Worm (Caenorhabditis elegans) whole organism, L4 larva: Measurements from ENCODE around the gene srbc-29.
A peak's percentile ranks its signal among the peaks of the same experiment; 100 is the strongest.

Source experiments
- F37D6.2 ChIP-seq: sonication (generic microtip); optimal IDR thresholded peaks from 2 replicates; lab custom pipeline; 2016; ENCODE audit warnings: mild to moderate bottlenecking, missing genetic modification characterization, missing compliant biosample characterization
- F49E8.2 ChIP-seq: sonication (generic microtip); optimal IDR thresholded peaks from 2 replicates; lab custom pipeline; 2016; ENCODE audit warnings: missing compliant biosample characterization, mild to moderate bottlenecking, missing genetic modification characterization, borderline replicate concordance
- T20F7.1 ChIP-seq: fragments of 200-800 bp; sonication (Bioruptor generic); optimal IDR thresholded peaks from 2 replicates; lab custom pipeline; 2018; ENCODE audit warnings: mild to moderate bottlenecking, missing genetic modification characterization, missing compliant biosample characterization
- T26A8.4 ChIP-seq: fragments of 200-800 bp; sonication (Bioruptor generic); IDR thresholded peaks from 2 replicates; pipeline ENCODE4 v1.3.6; 2022; ENCODE audit warnings: missing genetic modification characterization, missing compliant biosample characterization
- Y105C5A.15 ChIP-seq: fragments of 200-800 bp; sonication (Bioruptor generic); IDR thresholded peaks from 2 replicates; pipeline ENCODE4 v1.3.6; 2022; ENCODE audit warnings: missing genetic modification characterization, missing compliant biosample characterization
- ZK337.2 ChIP-seq: fragments of 200-800 bp; sonication (Bioruptor generic); IDR thresholded peaks from 2 replicates; pipeline ENCODE4 v1.3.6; 2022; ENCODE audit warnings: missing genetic modification reagents, missing genetic modification characterization, missing compliant biosample characterization
- ZK546.5 ChIP-seq, 2 experiments: sonication (generic microtip); optimal IDR thresholded peaks; 2 replicates each; lab custom pipeline; 2017; ENCODE audit warnings: missing biosample characterization in 2 of 2, missing genetic modification characterization in 2 of 2
- aha-1 ChIP-seq: fragments of 150-350 bp; peaks from one replicate; lab custom pipeline; 2014; ENCODE audit warnings: missing biosample characterization, missing genetic modification characterization
- aly-2 ChIP-seq: sonication (generic microtip); optimal IDR thresholded peaks from 2 replicates; lab custom pipeline; 2018; ENCODE audit warnings: missing biosample characterization, missing genetic modification characterization
- arid-1 ChIP-seq: fragments of 200-800 bp; sonication (Bioruptor generic); conservative IDR thresholded peaks from 2 replicates; pipeline ENCODE4 v1.3.6; 2022; ENCODE audit warnings: missing genetic modification reagents, missing genetic modification characterization, missing compliant biosample characterization
- ceh-82 ChIP-seq: sonication (generic microtip); optimal IDR thresholded peaks from 2 replicates; lab custom pipeline; 2017; ENCODE audit warnings: missing biosample characterization, missing genetic modification characterization
- ces-1 ChIP-seq: fragments of 150-350 bp; sonication (generic microtip); optimal IDR thresholded peaks from 4 replicates; lab custom pipeline; 2014; ENCODE audit warnings: missing biosample characterization, missing genetic modification reagents, missing genetic modification characterization
- cey-2 ChIP-seq: sonication (generic microtip); optimal IDR thresholded peaks from 3 replicates; lab custom pipeline; 2017; ENCODE audit warnings: missing genetic modification characterization, mild to moderate bottlenecking, missing compliant biosample characterization, antibody characterized with exemption, borderline replicate concordance; ENCODE audit not compliant: insufficient read depth
- ctbp-1 ChIP-seq: fragments of 200-800 bp; sonication (Bioruptor generic); IDR thresholded peaks from 2 replicates; pipeline ENCODE4 v1.3.6; 2022; ENCODE audit warnings: missing genetic modification reagents, missing genetic modification characterization, missing compliant biosample characterization
- daf-16 ChIP-seq, 3 experiments: sonication (generic microtip); optimal IDR thresholded peaks; 2 replicates each; lab custom pipeline; 2016 to 2017; ENCODE audit warnings: missing genetic modification characterization in 3 of 3, missing genetic modification reagents in 3 of 3, mild to moderate bottlenecking in 2 of 3, missing compliant biosample characterization in 2 of 3, missing biosample characterization in 1 of 3, moderate library complexity in 1 of 3
- daf-19 ChIP-seq: fragments of 200-800 bp; sonication (Bioruptor generic); conservative IDR thresholded peaks from 2 replicates; pipeline ENCODE4 v1.3.6; 2022; ENCODE audit warnings: missing genetic modification characterization, missing compliant biosample characterization
- dmd-9 ChIP-seq: fragments of 200-800 bp; sonication (Bioruptor generic); IDR thresholded peaks from 2 replicates; pipeline ENCODE4 v1.3.6; 2022; ENCODE audit warnings: missing genetic modification reagents, missing genetic modification characterization, missing compliant biosample characterization
- hlh-30 ChIP-seq: sonication (generic microtip); optimal IDR thresholded peaks from 2 replicates; lab custom pipeline; 2017; ENCODE audit warnings: antibody characterized with exemption, mild to moderate bottlenecking, missing genetic modification characterization, missing compliant biosample characterization; ENCODE audit not compliant: insufficient read depth
- hmg-1.1 ChIP-seq: fragments of 200-800 bp; sonication (Bioruptor generic); IDR thresholded peaks from 2 replicates; pipeline ENCODE4 v1.3.6; 2022; ENCODE audit warnings: missing genetic modification reagents, missing genetic modification characterization, missing compliant biosample characterization
- lim-7 ChIP-seq: fragments of 200-800 bp; sonication (Bioruptor generic); IDR thresholded peaks from 2 replicates; pipeline ENCODE4 v1.3.6; 2022; ENCODE audit warnings: missing genetic modification characterization, missing compliant biosample characterization
- lin-13 ChIP-seq: fragments of 150-350 bp; optimal IDR thresholded peaks from 2 replicates; lab custom pipeline; 2014; ENCODE audit warnings: missing biosample characterization, missing genetic modification reagents, missing genetic modification characterization
- lin-29 ChIP-seq: fragments of 200-800 bp; sonication (Bioruptor generic); IDR thresholded peaks from 2 replicates; pipeline ENCODE4 v1.3.6; 2022; ENCODE audit warnings: missing genetic modification reagents, missing genetic modification characterization, missing compliant biosample characterization
- lin-39 ChIP-seq: fragments of 150-350 bp; optimal IDR thresholded peaks from 2 replicates; lab custom pipeline; 2014; ENCODE audit warnings: missing biosample characterization, missing genetic modification reagents, missing genetic modification characterization
- nhr-102 ChIP-seq: sonication (generic microtip); optimal IDR thresholded peaks from 2 replicates; lab custom pipeline; 2016; ENCODE audit warnings: mild to moderate bottlenecking, missing genetic modification characterization, moderate library complexity, missing compliant biosample characterization
- nhr-25 ChIP-seq: sonication (generic microtip); optimal IDR thresholded peaks from 2 replicates; lab custom pipeline; 2017; ENCODE audit warnings: missing genetic modification characterization, mild to moderate bottlenecking, missing compliant biosample characterization, antibody characterized with exemption, moderate library complexity, borderline replicate concordance; ENCODE audit not compliant: insufficient read depth
- pha-4 ChIP-seq, 2 experiments: fragments of 150-350 bp in 1 of 2; fragments of 200-800 bp in 1 of 2; sonication (Bioruptor generic) in 1 of 2; IDR thresholded peaks in 1 of 2; optimal IDR thresholded peaks in 1 of 2; 2 replicates each; pipeline versions ENCODE4 v1.3.6 to Lab custom; 2014 to 2022; ENCODE audit warnings: missing genetic modification characterization in 2 of 2, missing genetic modification reagents in 2 of 2, missing biosample characterization in 1 of 2, missing compliant biosample characterization in 1 of 2
- pqm-1 ChIP-seq: sonication (generic microtip); optimal IDR thresholded peaks from 2 replicates; lab custom pipeline; 2017; ENCODE audit warnings: missing biosample characterization, missing genetic modification characterization
- rbr-2 ChIP-seq: sonication (generic microtip); optimal IDR thresholded peaks from 2 replicates; lab custom pipeline; 2016; ENCODE audit warnings: missing genotype, missing genetic modification characterization, missing compliant biosample characterization
- saeg-2 ChIP-seq: fragments of 200-800 bp; sonication (Bioruptor generic); IDR thresholded peaks from 2 replicates; pipeline ENCODE4 v1.3.6; 2022; ENCODE audit warnings: missing genetic modification reagents, missing genetic modification characterization, missing compliant biosample characterization
- set-16 ChIP-seq: fragments of 200-800 bp; sonication (Bioruptor generic); IDR thresholded peaks from 2 replicates; pipeline ENCODE4 v1.3.6; 2022; ENCODE audit warnings: missing genetic modification reagents, missing genetic modification characterization, missing compliant biosample characterization
- skn-1 ChIP-seq: fragments of 150-350 bp; optimal IDR thresholded peaks from 2 replicates; lab custom pipeline; 2014; ENCODE audit warnings: missing biosample characterization, missing genetic modification characterization
- snpc-1.2 ChIP-seq: fragments of 200-800 bp; sonication (Bioruptor generic); IDR thresholded peaks from 2 replicates; pipeline ENCODE4 v1.3.6; 2022; ENCODE audit warnings: missing genetic modification reagents, missing genetic modification characterization, missing compliant biosample characterization
- unc-62 ChIP-seq, 3 experiments: fragments of 150-350 bp in 1 of 3; sonication (generic microtip); optimal IDR thresholded peaks in 2 of 3; peaks in 1 of 3; 1 replicate in 1 of 3; 2 replicates in 2 of 3; lab custom pipeline; 2014 to 2017; ENCODE audit warnings: missing biosample characterization in 3 of 3, missing genetic modification characterization in 3 of 3, missing genetic modification reagents in 3 of 3, missing genotype in 1 of 3
- vab-7 ChIP-seq: fragments of 200-800 bp; sonication (Bioruptor generic); IDR thresholded peaks from 2 replicates; pipeline ENCODE4 v1.3.6; 2022; ENCODE audit warnings: missing genetic modification reagents, missing genetic modification characterization, missing compliant biosample characterization
- zag-1 ChIP-seq: fragments of 150-350 bp; optimal IDR thresholded peaks from 2 replicates; lab custom pipeline; 2014; ENCODE audit warnings: missing biosample characterization, missing genetic modification characterization
- zfp-3 ChIP-seq: fragments of 200-800 bp; sonication (Bioruptor generic); conservative IDR thresholded peaks from 2 replicates; pipeline ENCODE4 v1.3.6; 2022; ENCODE audit warnings: missing genetic modification reagents, missing genetic modification characterization, missing compliant biosample characterization
- zip-11 ChIP-seq: fragments of 200-800 bp; sonication (Bioruptor generic); IDR thresholded peaks from 2 replicates; pipeline ENCODE4 v1.3.6; 2022; ENCODE audit warnings: missing genetic modification characterization, missing compliant biosample characterization
- zip-2 ChIP-seq: fragments of 150-350 bp; optimal IDR thresholded peaks from 2 replicates; lab custom pipeline; 2014; ENCODE audit warnings: missing biosample characterization, missing genetic modification characterization
- ztf-7 ChIP-seq: fragments of 150-350 bp; optimal IDR thresholded peaks from 2 replicates; lab custom pipeline; 2014; ENCODE audit warnings: missing biosample characterization, missing genetic modification characterization

srbc-29 gene

ce11 chrV:3455135-3455747 lies 15.4 kb downstream of the srbc-29 start:
- no peak for TF ChIP-seq zfp-3 (GFP tag; lab: Robert Waterston, UW)
- TF ChIP-seq hmg-1.1, result 0 out of 2 replicates have a peak, but pooled peaks have one; percentile 28
- peak; percentile 67 for TF ChIP-seq lim-7 (GFP tag; lab: Robert Waterston, UW)
- no peak for TF ChIP-seq rbr-2 (tag; lab: Kevin White, UChicago)
- no peak for TF ChIP-seq aly-2 (tag; lab: Kevin White, UChicago)
- TF ChIP-seq lin-13 (GFP tag; lab: Kevin White, UChicago), result no peak
- TF ChIP-seq skn-1 (tag; lab: Kevin White, UChicago), result no peak
- TF ChIP-seq zip-11 (GFP tag; lab: Robert Waterston, UW), result no peak
- no peak for TF ChIP-seq saeg-2 (GFP tag; lab: Robert Waterston, UW)
- TF ChIP-seq dmd-9 (GFP tag; lab: Robert Waterston, UW), result no peak
- no peak for TF ChIP-seq zag-1 (tag; lab: Kevin White, UChicago)
- TF ChIP-seq Y105C5A.15 (GFP tag; lab: Robert Waterston, UW), result no peak
- no peak for TF ChIP-seq nhr-25 (tag; lab: Kevin White, UChicago)
- TF ChIP-seq daf-16 (GFP tag; optimal IDR thresholded peaks at IDR 0.05; lab: Kevin White, UChicago), result peak in 1 of 2 experiments; percentile 35
- no peak for TF ChIP-seq daf-16 (tag; optimal IDR thresholded peaks at IDR 0.05; lab: Kevin White, UChicago)
- 0 out of 2 replicates have a peak, but pooled peaks have one; percentile 28 for TF ChIP-seq daf-19 (GFP tag; lab: Robert Waterston, UW)
- TF ChIP-seq pqm-1 (tag; lab: Kevin White, UChicago), result no peak
- TF ChIP-seq lin-39, result no peak
- no peak for TF ChIP-seq aha-1 (tag; lab: Kevin White, UChicago)
- TF ChIP-seq cey-2 (tag; lab: Kevin White, UChicago), result no peak
- no peak for TF ChIP-seq ctbp-1
- TF ChIP-seq set-16, result no peak
- TF ChIP-seq snpc-1.2 (GFP tag; lab: Robert Waterston, UW), result peak; percentile 38; the same call in 1 of the 2 replicates
- peak; percentile 58 for TF ChIP-seq nhr-102 (tag; lab: Kevin White, UChicago)
- TF ChIP-seq zip-2 (tag; lab: Kevin White, UChicago), result no peak
- peak; percentile 41; the same call in 1 of the 2 replicates for TF ChIP-seq pha-4 (GFP tag; IDR thresholded peaks at IDR 0.05; lab: Robert Waterston, UW)
- TF ChIP-seq pha-4 (tag; optimal IDR thresholded peaks at IDR 0.05; lab: Kevin White, UChicago), result no peak
- peak in 1 of 2 experiments; percentile 2 for TF ChIP-seq unc-62 (GFP tag; optimal IDR thresholded peaks at IDR 0.05 in 1 of 2; lab: Kevin White, UChicago)
- no peak for TF ChIP-seq unc-62 (tag; optimal IDR thresholded peaks at IDR 0.05; lab: Kevin White, UChicago)
- no peak for TF ChIP-seq ceh-82 (tag; lab: Kevin White, UChicago)
- TF ChIP-seq hlh-30, result no peak
- no peak for TF ChIP-seq ZK337.2 (GFP tag; lab: Robert Waterston, UW)
- no peak for TF ChIP-seq ztf-7 (tag; lab: Kevin White, UChicago)
- no peak for TF ChIP-seq F49E8.2 (tag; lab: Kevin White, UChicago)
- peak; percentile 51; the same call in 1 of the 2 replicates for TF ChIP-seq vab-7
- no peak for TF ChIP-seq ZK546.5 (tag; optimal IDR thresholded peaks at IDR 0.05; lab: Kevin White, UChicago)
- TF ChIP-seq ces-1 (GFP tag; lab: Kevin White, UChicago), result no peak
- no peak for TF ChIP-seq T20F7.1 (GFP tag; lab: Kevin White, UChicago)
- no peak for TF ChIP-seq T26A8.4
- no peak for TF ChIP-seq lin-29 (GFP tag; lab: Robert Waterston, UW)

- TF ChIP-seq vab-7, result no peak
- peak in 1 of 2 experiments; percentile 54 for TF ChIP-seq unc-62 (GFP tag; optimal IDR thresholded peaks at IDR 0.05 in 1 of 2; lab: Kevin White, UChicago)
- no peak for TF ChIP-seq unc-62 (tag; optimal IDR thresholded peaks at IDR 0.05; lab: Kevin White, UChicago)
- no peak for TF ChIP-seq arid-1 (GFP tag; lab: Robert Waterston, UW)
- peak; percentile 71 for TF ChIP-seq aha-1 (tag; lab: Kevin White, UChicago)
- TF ChIP-seq zip-2 (tag; lab: Kevin White, UChicago), result no peak
- TF ChIP-seq zip-11 (GFP tag; lab: Robert Waterston, UW), result no peak
- TF ChIP-seq F37D6.2 (tag; lab: Kevin White, UChicago), result no peak
- TF ChIP-seq set-16, result peak; percentile 37; the same call in 1 of the 2 replicates
Measured at ce11 chrV:3454620-3455019, 16.1 kb downstream of the srbc-29 start.
